Fruit fly (Drosophila melanogaster) whole organism: ENCODE data around the gene PolrMT.

Experiments used
- CG8478 ChIP-seq: fragments of >200 bp; optimal IDR thresholded peaks from 2 replicates; lab custom pipeline; 2018; ENCODE audit warnings: inconsistent platforms
- EcR ChIP-seq, 2 experiments: fragments of >200 bp; optimal IDR thresholded peaks; 2 replicates each; lab custom pipeline; 2017; ENCODE audit warnings: missing biosample characterization in 2 of 2, missing genetic modification characterization in 2 of 2, missing genetic modification reagents in 2 of 2
- pan ChIP-seq: fragments of >200 bp; optimal IDR thresholded peaks from 2 replicates; lab custom pipeline; 2017
- psq ChIP-seq: fragments of >200 bp; optimal IDR thresholded peaks from 2 replicates; lab custom pipeline; 2017
- usp ChIP-seq: fragments of >200 bp; optimal IDR thresholded peaks from 2 replicates; lab custom pipeline; 2017; ENCODE audit warnings: missing biosample characterization, missing genetic modification characterization, mixed read lengths

DNA sequence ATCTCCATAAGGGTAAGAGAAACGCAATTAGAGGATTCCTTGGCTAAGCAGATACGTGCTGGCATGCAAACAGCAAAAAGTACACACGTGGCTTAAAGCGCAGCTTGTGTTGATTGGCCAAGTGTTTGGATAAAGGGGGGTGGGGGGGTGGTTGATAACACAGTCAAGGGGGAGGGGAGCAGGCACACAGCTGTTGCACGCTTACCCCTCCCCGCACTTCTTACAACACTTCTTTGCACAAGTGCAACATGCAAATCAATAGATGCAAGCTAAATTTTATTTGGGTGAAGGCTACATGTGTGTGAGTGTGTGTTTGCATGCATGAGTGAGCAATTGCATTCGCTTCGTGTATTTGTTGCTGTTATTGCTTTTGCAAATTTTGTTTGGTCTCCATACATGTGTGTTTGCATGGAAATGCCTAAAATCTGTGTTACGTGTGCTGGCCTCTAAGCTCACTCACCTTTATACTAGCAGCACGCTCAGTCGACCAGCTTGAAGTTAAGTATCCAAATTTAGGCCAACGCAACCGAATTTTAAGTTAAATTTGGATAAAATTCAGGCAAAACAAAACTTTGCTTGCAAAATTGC, 20.3 kb upstream of the PolrMT start:
- TF ChIP-seq pan (lab: Kevin White, UChicago) (no peak), psq (lab: Kevin White, UChicago) (no peak), CG8478 (lab: Kevin White, UChicago) (no peak), usp (GFP tag; lab: Kevin White, UChicago) (no peak), EcR (GFP tag; optimal IDR thresholded peaks at IDR 0.05; lab: Kevin White, UChicago) (no peak)
